Worm (Caenorhabditis elegans): ENCODE measurements around the gene pals-38.

Gene pals-38

ce11 chrV:12418292-12418691 is 28.5 kb downstream of the pals-38 start, which contains the start of gene C54D10.3:
TSS of gene C54D10.3 (plus strand) at chrV:12418592.
- TF ChIP-seq cebp-1 (GFP tag; IDR thresholded peaks at IDR 0.05) (no peak), cebp-1 (tag; optimal IDR thresholded peaks at IDR 0.05) (no peak), hmg-1.2 (GFP tag; IDR thresholded peaks at IDR 0.05) (no peak), ceh-40 (GFP tag; IDR thresholded peaks at IDR 0.05) (no peak)

- TF ChIP-seq aptf-2 (GFP tag; conservative IDR thresholded peaks at IDR 0.05) (no peak), repo-1 (tag; optimal IDR thresholded peaks at IDR 0.05) (no peak)
Observed at ce11 chrV:12417277-12417676, 29.5 kb downstream of the pals-38 start, which contains the start of gene cdr-3. TSS of gene cdr-3 (minus strand) at chrV:12417377.

- TF ChIP-seq nhr-80 (tag; optimal IDR thresholded peaks at IDR 0.05) (peak; percentile 73), unc-62 (GFP tag; optimal IDR thresholded peaks at IDR 0.05) (no peak), cebp-1 (GFP tag; IDR thresholded peaks at IDR 0.05) (peak; percentile 47; the same call in 1 of the 2 replicates), cebp-1 (tag; optimal IDR thresholded peaks at IDR 0.05) (no peak), sea-2 (GFP tag; IDR thresholded peaks at IDR 0.05) (no peak), F55B11.4 (tag; optimal IDR thresholded peaks at IDR 0.05; ENCODE audit: borderline replicate concordance, insufficient read depth) (no peak)
Observed at ce11 chrV:12415656-12416055, 31.1 kb downstream of the pals-38 start, which contains the start of gene cdr-2. TSS of gene cdr-2 (minus strand) at chrV:12415709.

- TF ChIP-seq dpff-1 (tag; optimal IDR thresholded peaks at IDR 0.05): no peak
- peak; percentile 0 for TF ChIP-seq nhr-80 (tag; optimal IDR thresholded peaks at IDR 0.05)
Observed at ce11 chrV:12414362-12414761, 32.4 kb downstream of the pals-38 start.

ce11 chrV:12413651-12414114 is 33.1 kb downstream of the pals-38 start, which contains the start of gene cdr-6:
TSS of gene cdr-6 (minus strand) at chrV:12413701.
- TF ChIP-seq nhr-80 (tag; optimal IDR thresholded peaks at IDR 0.05) (peak; percentile 15), hrde-1 (tag; optimal IDR thresholded peaks at IDR 0.05; ENCODE audit: borderline replicate concordance) (no peak), hmg-1.2 (GFP tag; IDR thresholded peaks at IDR 0.05) (peak; percentile 44; the same call in 1 of the 2 replicates)

- TF ChIP-seq fkh-3 (tag; optimal IDR thresholded peaks at IDR 0.05) (no peak), C06A6.2 (GFP tag; conservative IDR thresholded peaks at IDR 0.05) (no peak), cebp-2 (GFP tag; IDR thresholded peaks at IDR 0.05) (no peak), akir-1 (GFP tag; optimal IDR thresholded peaks at IDR 0.05) (no peak), zim-3 (tag; optimal IDR thresholded peaks at IDR 0.05) (no peak), rpc-1 (optimal IDR thresholded peaks at IDR 0.05) (no peak), rpc-1 (tag; optimal IDR thresholded peaks at IDR 0.05) (no peak), madf-6 (GFP tag; IDR thresholded peaks at IDR 0.05) (no peak), F55B11.4 (tag; optimal IDR thresholded peaks at IDR 0.05; ENCODE audit: borderline replicate concordance, insufficient read depth) (no peak), attf-5 (GFP tag; optimal IDR thresholded peaks at IDR 0.05) (no peak), unc-62 (GFP tag; optimal IDR thresholded peaks at IDR 0.05) (no peak), T07F8.4 (tag; optimal IDR thresholded peaks at IDR 0.05) (no peak), F10E7.11 (tag; optimal IDR thresholded peaks at IDR 0.05) (no peak)
Observed at ce11 chrV:12412321-12412720, 34.5 kb downstream of the pals-38 start.

- TF ChIP-seq bed-2 (GFP tag; IDR thresholded peaks at IDR 0.05) (no peak), attf-6 (GFP tag; IDR thresholded peaks at IDR 0.05) (no peak), ets-4 (GFP tag; optimal IDR thresholded peaks at IDR 0.05) (no peak), ccch-3 (GFP tag; optimal IDR thresholded peaks at IDR 0.05) (no peak)
Observed at ce11 chrV:12411909-12412308, 34.9 kb downstream of the pals-38 start, which contains the start of gene cdr-7. TSS of gene cdr-7 (minus strand) at chrV:12412113.
